Fruit fly (Drosophila melanogaster): ENCODE data around the gene fzr.

Gene fzr

DNA sequence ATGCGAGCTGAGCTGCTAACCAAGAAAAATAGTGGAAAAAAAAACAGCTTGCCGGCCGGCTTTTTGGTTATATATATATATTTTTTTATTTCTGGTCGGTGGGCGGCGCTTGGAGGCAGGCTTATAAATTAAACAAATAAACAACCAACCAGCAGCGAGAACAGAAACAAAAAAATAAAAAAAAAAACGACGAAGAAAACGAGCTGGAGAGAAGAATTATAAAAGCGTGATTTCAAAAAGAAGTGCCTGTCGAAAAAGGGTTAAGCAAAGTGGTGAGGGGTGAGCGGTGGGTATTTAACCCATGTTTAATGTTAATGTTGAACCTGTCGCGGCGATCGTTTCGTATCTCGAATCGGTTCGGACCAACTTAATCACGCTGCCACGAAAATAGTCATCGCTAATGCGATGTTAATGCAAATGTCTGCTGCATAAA is 8.1 kb downstream of the fzr start (continued):
- TF ChIP-seq HmgZ (tag; optimal IDR thresholded peaks at IDR 0.05) (no peak), CG34422 (GFP tag; IDR thresholded peaks at IDR 0.05) (peak; percentile 64; the same call in 1 of the 3 replicates), CG33213 (GFP tag; optimal IDR thresholded peaks at IDR 0.05) (no peak), Jarid2 (GFP tag; optimal IDR thresholded peaks at IDR 0.05) (no peak), CG32767 (GFP tag; IDR thresholded peaks at IDR 0.05) (no peak), CG17802 (tag; optimal IDR thresholded peaks at IDR 0.05) (no peak), inv (GFP tag; IDR thresholded peaks at IDR 0.05; ENCODE audit: partially characterized antibody) (no peak), Hr78 (GFP tag; optimal IDR thresholded peaks at IDR 0.05) (no peak), CG8290 (GFP tag; optimal IDR thresholded peaks at IDR 0.05) (no peak), CG8290 (tag; optimal IDR thresholded peaks at IDR 0.05) (no peak), Doc3 (GFP tag; IDR thresholded peaks at IDR 0.05; ENCODE audit: partially characterized antibody) (no peak), chinmo (GFP tag; IDR thresholded peaks at IDR 0.05; ENCODE audit: partially characterized antibody) (0 out of 4 replicates have a peak, but pooled peaks have one; percentile 62), CG4424 (GFP tag; optimal IDR thresholded peaks at IDR 0.05) (no peak), CG6765 (GFP tag; optimal IDR thresholded peaks at IDR 0.05) (no peak), CG13894 (tag; optimal IDR thresholded peaks at IDR 0.05) (peak; percentile 34), NC2α (GFP tag; optimal IDR thresholded peaks at IDR 0.05) (no peak), CG3995 (GFP tag; optimal IDR thresholded peaks at IDR 0.05) (peak; percentile 87), CG2678 (tag; optimal IDR thresholded peaks at IDR 0.05) (no peak), so (GFP tag; IDR thresholded peaks at IDR 0.05) (no peak), Nf-YC (tag; optimal IDR thresholded peaks at IDR 0.05) (peak; percentile 68), CG10565 (GFP tag; optimal IDR thresholded peaks at IDR 0.05) (no peak)

dm6 chrX:4669438-4669837 is 9.9 kb downstream of the fzr start:
- TF ChIP-seq slou (GFP tag; optimal IDR thresholded peaks at IDR 0.05) (no peak), slbo (GFP tag; IDR thresholded peaks at IDR 0.05) (peak; percentile 36; the same call in 1 of the 2 replicates), hkb (optimal IDR thresholded peaks at IDR 0.05) (no peak), hkb (GFP tag; IDR thresholded peaks at IDR 0.05) (0 out of 2 replicates have a peak, but pooled peaks have one; percentile 22), CG18619 (GFP tag; optimal IDR thresholded peaks at IDR 0.05) (no peak), gro (GFP tag; optimal IDR thresholded peaks at IDR 0.05) (peak; percentile 1), yki (optimal IDR thresholded peaks at IDR 0.05) (no peak), Dp (GFP tag; optimal IDR thresholded peaks at IDR 0.05) (no peak), Pdp1 (GFP tag; optimal IDR thresholded peaks at IDR 0.05) (peak in 1 of 2 experiments; percentile 77), Hmx (GFP tag; optimal IDR thresholded peaks at IDR 0.05) (no peak), gt (GFP tag; IDR thresholded peaks at IDR 0.05) (no peak), CG9932 (GFP tag; IDR thresholded peaks at IDR 0.05) (0 out of 2 replicates have a peak, but pooled peaks have one; percentile 13), CG13287 (GFP tag; IDR thresholded peaks at IDR 0.05; ENCODE audit: partially characterized antibody) (no peak), zf30C (GFP tag; optimal IDR thresholded peaks at IDR 0.05) (peak; percentile 17), en (GFP tag; optimal IDR thresholded peaks at IDR 0.05) (no peak), NfI (GFP tag; optimal IDR thresholded peaks at IDR 0.05) (no peak), Dbx (GFP tag; IDR thresholded peaks at IDR 0.05) (no peak), Drgx (GFP tag; IDR thresholded peaks at IDR 0.05) (peak; percentile 32; the same call in 1 of the 2 replicates), Antp (GFP tag; optimal IDR thresholded peaks at IDR 0.05) (peak; percentile 1), CG12071 (GFP tag; optimal IDR thresholded peaks at IDR 0.05) (no peak), CG18011 (GFP tag; optimal IDR thresholded peaks at IDR 0.05) (no peak), sd (tag; optimal IDR thresholded peaks at IDR 0.05) (peak; percentile 68), maf-S (GFP tag; optimal IDR thresholded peaks at IDR 0.05) (no peak), Ets65A (GFP tag) (no peak), CG8478 (optimal IDR thresholded peaks at IDR 0.05) (no peak), gcm (GFP tag; optimal IDR thresholded peaks at IDR 0.05) (peak; percentile 45), E2f2 (GFP tag; IDR thresholded peaks at IDR 0.05) (0 out of 2 replicates have a peak, but pooled peaks have one; percentile 7), crol (GFP tag; IDR thresholded peaks at IDR 0.05) (peak; percentile 71), row (GFP tag; IDR thresholded peaks at IDR 0.05) (peak; percentile 35; the same call in 2 of the 3 replicates), CG2120 (GFP tag; optimal IDR thresholded peaks at IDR 0.05) (peak; percentile 42), CG11695 (GFP tag; IDR thresholded peaks at IDR 0.05) (0 out of 3 replicates have a peak, but pooled peaks have one; percentile 11)
